Fruit fly (Drosophila melanogaster) whole organism, embryonic: Measurements from ENCODE around the gene hng2.

Source experiments
- Antp ChIP-seq: fragments of 200-800 bp; sonication (Bioruptor generic); optimal IDR thresholded peaks from 3 replicates; lab custom pipeline; 2016; ENCODE audit warnings: missing biosample characterization, missing genetic modification characterization
- BtbVII ChIP-seq: fragments of 200-800 bp; sonication (Bioruptor generic); optimal IDR thresholded peaks from 3 replicates; lab custom pipeline; 2017; ENCODE audit warnings: missing biosample characterization, mild to moderate bottlenecking, missing genetic modification characterization
- CG10209 ChIP-seq: fragments of 200-800 bp; sonication (Bioruptor generic); optimal IDR thresholded peaks from 3 replicates; lab custom pipeline; 2017; ENCODE audit warnings: missing biosample characterization, mild to moderate bottlenecking, missing genetic modification characterization, missing genetic modification reagents
- CG10654 ChIP-seq: fragments of 200-800 bp; sonication (Bioruptor generic); optimal IDR thresholded peaks from 2 replicates; lab custom pipeline; 2016; ENCODE audit warnings: missing biosample characterization, missing genetic modification characterization
- CG13424 ChIP-seq: fragments of 200-800 bp; sonication (Bioruptor generic); optimal IDR thresholded peaks from 2 replicates; lab custom pipeline; 2019; ENCODE audit warnings: missing biosample characterization, mild to moderate bottlenecking, missing genetic modification characterization, moderate library complexity
- CG14667 ChIP-seq: fragments of 200-800 bp; sonication (Bioruptor generic); IDR thresholded peaks from 2 replicates; pipeline ENCODE4 v1.3.6; 2022; ENCODE audit warnings: missing biosample characterization, missing genetic modification characterization
- CG1529 ChIP-seq: fragments of 200-800 bp; sonication (Bioruptor generic); optimal IDR thresholded peaks from 3 replicates; lab custom pipeline; 2018; ENCODE audit warnings: missing biosample characterization, missing genetic modification characterization
- CG17328 ChIP-seq: fragments of 200-800 bp; sonication (Bioruptor generic); IDR thresholded peaks from 2 replicates; pipeline ENCODE4 v1.3.6; 2022; ENCODE audit warnings: missing biosample characterization, missing genetic modification characterization
- CG17829 ChIP-seq: fragments of 200-800 bp; optimal IDR thresholded peaks from 2 replicates; lab custom pipeline; 2019; ENCODE audit warnings: missing biosample characterization, mild to moderate bottlenecking, missing genetic modification characterization, moderate library complexity
- CG34422 ChIP-seq: fragments of 200-800 bp; sonication (Bioruptor generic); IDR thresholded peaks from 3 replicates; pipeline ENCODE4 v1.3.6; 2022; ENCODE audit warnings: missing biosample characterization, missing genetic modification characterization
- CG3847 ChIP-seq: fragments of 200-800 bp; sonication (Bioruptor generic); IDR thresholded peaks from 2 replicates; pipeline ENCODE4 v1.3.6; 2022; ENCODE audit warnings: missing biosample characterization, missing genetic modification characterization
- CG6654 ChIP-seq: fragments of 200-800 bp; sonication (Bioruptor generic); optimal IDR thresholded peaks from 2 replicates; lab custom pipeline; 2017; ENCODE audit warnings: missing biosample characterization, mild to moderate bottlenecking, missing genetic modification characterization
- CG6689 ChIP-seq: fragments of 200-800 bp; sonication (Bioruptor generic); IDR thresholded peaks from 2 replicates; pipeline ENCODE4 v1.3.6; 2022; ENCODE audit warnings: missing biosample characterization, missing genetic modification characterization
- CG8765 ChIP-seq: fragments of 200-800 bp; sonication (Bioruptor generic); IDR thresholded peaks from 2 replicates; pipeline ENCODE4 v1.3.6; 2022; ENCODE audit warnings: missing biosample characterization, missing genetic modification characterization
- CG9437 ChIP-seq: fragments of 200-800 bp; sonication (Bioruptor generic); optimal IDR thresholded peaks from 2 replicates; lab custom pipeline; 2018; ENCODE audit warnings: missing biosample characterization, mild to moderate bottlenecking, missing genetic modification characterization
- CoRest ChIP-seq: fragments of 200-800 bp; sonication (Bioruptor generic); optimal IDR thresholded peaks from 3 replicates; lab custom pipeline; 2018; ENCODE audit warnings: missing biosample characterization, mild to moderate bottlenecking, missing genetic modification characterization, moderate library complexity
- Doc2 ChIP-seq: fragments of 200-800 bp; sonication (Bioruptor generic); IDR thresholded peaks from 2 replicates; pipeline ENCODE4 v1.3.6; 2022; ENCODE audit warnings: missing biosample characterization, missing genetic modification characterization
- Dp ChIP-seq: fragments of 200-800 bp; sonication (Bioruptor generic); optimal IDR thresholded peaks from 2 replicates; lab custom pipeline; 2018; ENCODE audit warnings: missing biosample characterization, mild to moderate bottlenecking, missing genetic modification characterization, moderate library complexity
- Drgx ChIP-seq: fragments of 200-800 bp; sonication (Bioruptor generic); IDR thresholded peaks from 2 replicates; pipeline ENCODE4 v1.3.6; 2022; ENCODE audit warnings: missing biosample characterization, missing genetic modification characterization
- H2.0 ChIP-seq: fragments of 200-800 bp; sonication (Bioruptor generic); IDR thresholded peaks from 2 replicates; pipeline ENCODE4 v1.3.6; 2022; ENCODE audit warnings: missing biosample characterization, missing genetic modification characterization
- Hmr ChIP-seq: fragments of 200-800 bp; sonication (Bioruptor generic); optimal IDR thresholded peaks from 3 replicates; lab custom pipeline; 2017; ENCODE audit warnings: mild to moderate bottlenecking, missing biosample characterization, missing genetic modification reagents, missing genetic modification characterization
- Hr3 ChIP-seq: fragments of 200-800 bp; sonication (Bioruptor generic); optimal IDR thresholded peaks from 3 replicates; lab custom pipeline; 2016; ENCODE audit warnings: missing biosample characterization, missing genetic modification characterization
- Hr39 ChIP-seq: fragments of >200 bp; optimal IDR thresholded peaks from 2 replicates; lab custom pipeline; 2017
- Kr ChIP-seq: fragments of 200-800 bp; sonication (Bioruptor generic); optimal IDR thresholded peaks from 2 replicates; lab custom pipeline; 2017; ENCODE audit warnings: missing biosample characterization, mild to moderate bottlenecking, missing genetic modification characterization
- MESR4 ChIP-seq: fragments of 200-800 bp; sonication (Bioruptor generic); optimal IDR thresholded peaks from 2 replicates; lab custom pipeline; 2018; ENCODE audit warnings: missing biosample characterization, mild to moderate bottlenecking, missing genetic modification characterization, moderate library complexity
- Optix ChIP-seq: fragments of 200-800 bp; sonication (Bioruptor generic); IDR thresholded peaks from 3 replicates; pipeline ENCODE4 v1.3.6; 2022; ENCODE audit warnings: missing biosample characterization, missing genetic modification characterization
- Ptx1 ChIP-seq: fragments of 200-800 bp; sonication (Bioruptor generic); IDR thresholded peaks from 2 replicates; pipeline ENCODE4 v1.3.6; 2022; ENCODE audit warnings: missing biosample characterization, missing genetic modification characterization
- Taf1 ChIP-seq: fragments of 200-800 bp; sonication (Bioruptor generic); IDR thresholded peaks from 2 replicates; pipeline ENCODE4 v1.3.6; 2022; ENCODE audit warnings: missing biosample characterization, missing genetic modification characterization
- ato ChIP-seq: fragments of 200-800 bp; sonication (Bioruptor generic); IDR thresholded peaks from 2 replicates; pipeline ENCODE4 v1.3.6; 2022; ENCODE audit warnings: missing biosample characterization, missing genetic modification characterization; ENCODE audit not compliant: partially characterized antibody
- bowl ChIP-seq: fragments of 200-800 bp; sonication (Bioruptor generic); IDR thresholded peaks from 2 replicates; pipeline ENCODE4 v1.3.6; 2022; ENCODE audit warnings: missing biosample characterization, missing genetic modification characterization
- cg ChIP-seq: fragments of 200-800 bp; sonication (Bioruptor generic); optimal IDR thresholded peaks from 3 replicates; lab custom pipeline; 2019; ENCODE audit warnings: missing biosample characterization, mild to moderate bottlenecking, missing genetic modification characterization, moderate library complexity
- dm ChIP-seq: fragments of 200-800 bp; sonication (Bioruptor generic); optimal IDR thresholded peaks from 3 replicates; lab custom pipeline; 2016; ENCODE audit warnings: missing biosample characterization, missing genetic modification characterization
- dysf ChIP-seq: fragments of 200-800 bp; sonication (Bioruptor generic); IDR thresholded peaks from 3 replicates; pipeline ENCODE4 v1.3.6; 2022; ENCODE audit warnings: missing biosample characterization, missing genetic modification characterization
- hbn ChIP-seq: fragments of 200-800 bp; sonication (Bioruptor generic); IDR thresholded peaks from 2 replicates; pipeline ENCODE4 v1.3.6; 2022; ENCODE audit warnings: missing biosample characterization, missing genetic modification characterization; ENCODE audit not compliant: partially characterized antibody
- hkb ChIP-seq, 2 experiments: fragments of 200-800 bp in 1 of 2; fragments of >200 bp in 1 of 2; sonication (Bioruptor generic) in 1 of 2; IDR thresholded peaks in 1 of 2; optimal IDR thresholded peaks in 1 of 2; 2 replicates each; pipeline versions ENCODE4 v1.3.6 to Lab custom; 2017 to 2022; ENCODE audit warnings: missing biosample characterization in 1 of 2, missing genetic modification characterization in 1 of 2
- kni ChIP-seq: fragments of 200-800 bp; sonication (Bioruptor generic); optimal IDR thresholded peaks from 3 replicates; lab custom pipeline; 2017; ENCODE audit warnings: mild to moderate bottlenecking, missing biosample characterization, missing genetic modification reagents, missing genetic modification characterization
- knrl ChIP-seq: fragments of 200-800 bp; sonication (Bioruptor generic); IDR thresholded peaks from 3 replicates; pipeline ENCODE4 v1.3.6; 2022; ENCODE audit warnings: missing biosample characterization, missing genetic modification characterization; ENCODE audit not compliant: partially characterized antibody
- lbe ChIP-seq: fragments of 200-800 bp; sonication (Bioruptor generic); optimal IDR thresholded peaks from 2 replicates; lab custom pipeline; 2016; ENCODE audit warnings: missing biosample characterization, mild to moderate bottlenecking, missing genetic modification characterization
- maf-S ChIP-seq: fragments of 200-800 bp; sonication (Bioruptor generic); optimal IDR thresholded peaks from 2 replicates; lab custom pipeline; 2016; ENCODE audit warnings: missing biosample characterization, missing genetic modification characterization
- pnt ChIP-seq: fragments of 200-800 bp; sonication (Bioruptor generic); optimal IDR thresholded peaks from 3 replicates; lab custom pipeline; 2016; ENCODE audit warnings: missing biosample characterization, missing genetic modification characterization
- prd ChIP-seq, 3 experiments: fragments of >200 bp in 2 of 3; fragments of 200-800 bp in 1 of 3; sonication (Bioruptor generic) in 1 of 3; optimal IDR thresholded peaks in 2 of 3; IDR thresholded peaks in 1 of 3; 2 replicates in 2 of 3; 3 replicates in 1 of 3; pipeline versions ENCODE4 v1.3.6 to Lab custom; 2017 to 2022; ENCODE audit warnings: missing biosample characterization in 1 of 3, missing genetic modification characterization in 1 of 3
- row ChIP-seq: fragments of 200-800 bp; sonication (Bioruptor generic); IDR thresholded peaks from 3 replicates; pipeline ENCODE4 v1.3.6; 2022; ENCODE audit warnings: missing biosample characterization, missing genetic modification characterization
- scrt ChIP-seq: fragments of 200-800 bp; sonication (Bioruptor generic); optimal IDR thresholded peaks from 2 replicates; lab custom pipeline; 2018; ENCODE audit warnings: missing biosample characterization, mild to moderate bottlenecking, missing genetic modification characterization, moderate library complexity
- shn ChIP-seq: fragments of 200-800 bp; sonication (Bioruptor generic); optimal IDR thresholded peaks from 3 replicates; lab custom pipeline; 2016; ENCODE audit warnings: missing biosample characterization, missing genetic modification characterization
- sr ChIP-seq: fragments of 200-800 bp; sonication (Bioruptor generic); IDR thresholded peaks from 3 replicates; pipeline ENCODE4 v1.3.6; 2022; ENCODE audit warnings: missing biosample characterization, missing genetic modification characterization
- stc ChIP-seq: fragments of 200-800 bp; sonication (Bioruptor generic); IDR thresholded peaks from 2 replicates; pipeline ENCODE4 v1.3.6; 2022; ENCODE audit warnings: missing biosample characterization, missing genetic modification characterization
- toy ChIP-seq: fragments of 200-800 bp; sonication (Bioruptor generic); IDR thresholded peaks from 2 replicates; pipeline ENCODE4 v1.3.6; 2022; ENCODE audit warnings: missing biosample characterization, missing genetic modification characterization
- ttk ChIP-seq: fragments of 200-800 bp; sonication (Bioruptor generic); IDR thresholded peaks from 2 replicates; pipeline ENCODE4 v2.1.2; 2022; ENCODE audit warnings: missing biosample characterization, missing genetic modification characterization
- vfl ChIP-seq: fragments of 200-800 bp; sonication (Bioruptor generic); optimal IDR thresholded peaks from 2 replicates; lab custom pipeline; 2016; ENCODE audit warnings: missing biosample characterization, missing genetic modification characterization
- yki ChIP-seq: fragments of >200 bp; optimal IDR thresholded peaks from 3 replicates; lab custom pipeline; 2018

The hng2 gene

DNA sequence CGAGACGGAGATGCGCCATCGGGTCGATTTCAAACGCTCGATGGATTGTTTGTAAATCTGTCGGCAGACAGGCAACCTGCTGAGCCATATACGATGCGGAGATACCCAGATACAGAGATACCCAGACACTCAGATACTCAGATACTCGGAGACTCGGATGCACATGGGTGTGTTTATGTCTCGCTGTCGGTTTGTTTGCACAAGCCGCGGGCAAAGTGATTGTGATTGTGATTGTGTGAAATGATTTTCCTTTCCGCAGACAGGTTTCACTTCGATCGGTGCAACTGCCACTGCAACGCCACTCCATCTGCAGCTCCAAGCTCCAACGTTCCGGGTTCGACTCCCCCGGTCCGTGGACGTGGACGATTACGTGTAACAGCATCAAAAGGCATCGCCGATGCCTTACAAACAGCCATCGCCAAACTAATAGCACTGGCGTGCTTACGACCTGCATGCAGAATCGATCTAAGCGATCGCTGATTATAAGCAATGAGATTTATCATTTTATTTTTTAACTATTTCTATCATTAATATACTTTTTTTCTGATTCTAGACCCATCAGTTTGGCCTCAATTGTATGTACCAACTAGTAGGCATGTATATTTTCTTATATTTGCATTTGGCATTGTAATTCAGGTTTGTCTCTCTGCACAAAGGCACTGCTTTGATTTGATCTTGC, 17.3 kb upstream of the hng2 start (continued):
- TF ChIP-seq dysf (GFP tag; lab: Robert Waterston, UW) (peak; percentile 75), MESR4 (GFP tag; lab: Kevin White, UChicago) (no peak), sr (GFP tag; lab: Robert Waterston, UW) (peak; percentile 73; the same call in 2 of the 3 replicates), H2.0 (peak; percentile 72), CG13424 (tag; lab: Kevin White, UChicago) (peak; percentile 47), CG8765 (GFP tag; lab: Robert Waterston, UW) (no peak), Dp (GFP tag; lab: Kevin White, UChicago) (no peak), Hmr (GFP tag; lab: Kevin White, UChicago) (no peak), Doc2 (GFP tag; lab: Robert Waterston, UW) (no peak), Kr (GFP tag; lab: Kevin White, UChicago) (no peak), ttk (GFP tag; lab: Robert Waterston, UW) (peak; percentile 36; the same call in 1 of the 2 replicates), stc (peak; percentile 82), pnt (no peak), CG6689 (GFP tag; lab: Robert Waterston, UW) (peak; percentile 75), knrl (GFP tag; lab: Robert Waterston, UW) (no peak), prd (optimal IDR thresholded peaks at IDR 0.05; lab: Kevin White, UChicago) (no peak), prd (GFP tag; IDR thresholded peaks at IDR 0.05; lab: Robert Waterston, UW) (peak; percentile 69; the same call in 2 of the 3 replicates), kni (GFP tag; lab: Kevin White, UChicago) (no peak), Hr39 (lab: Kevin White, UChicago) (no peak), CG14667 (peak; percentile 52; the same call in 1 of the 2 replicates), BtbVII (GFP tag; lab: Kevin White, UChicago) (peak; percentile 11), yki (lab: Kevin White, UChicago) (no peak), CG17328 (GFP tag; lab: Robert Waterston, UW) (peak; percentile 67), hbn (GFP tag; lab: Robert Waterston, UW) (no peak), CG6654 (GFP tag; lab: Kevin White, UChicago) (no peak), cg (GFP tag; lab: Kevin White, UChicago) (no peak), CG10654 (peak; percentile 29), row (peak; percentile 52), CoRest (tag; lab: Kevin White, UChicago) (peak; percentile 21), scrt (GFP tag; lab: Kevin White, UChicago) (no peak), vfl (GFP tag; lab: Kevin White, UChicago) (no peak), ato (GFP tag; lab: Robert Waterston, UW) (no peak), shn (GFP tag; lab: Kevin White, UChicago) (no peak), CG1529 (no peak), Ptx1 (GFP tag; lab: Robert Waterston, UW) (peak; percentile 85), CG9437 (GFP tag; lab: Kevin White, UChicago) (no peak), bowl (no peak), CG17829 (tag; lab: Kevin White, UChicago) (peak; percentile 62), lbe (GFP tag; lab: Kevin White, UChicago) (no peak), Optix (peak; percentile 59; the same call in 1 of the 3 replicates), maf-S (GFP tag; lab: Kevin White, UChicago) (no peak), toy (GFP tag; lab: Robert Waterston, UW) (no peak), Antp (no peak), CG34422 (0 out of 3 replicates have a peak, but pooled peaks have one; percentile 25), CG10209 (GFP tag; lab: Kevin White, UChicago) (peak; percentile 14), Drgx (GFP tag; lab: Robert Waterston, UW) (peak; percentile 91), Hr3 (GFP tag; lab: Kevin White, UChicago) (peak; percentile 34), CG3847 (no peak), Taf1 (GFP tag; lab: Robert Waterston, UW) (no peak), dm (no peak), hkb (optimal IDR thresholded peaks at IDR 0.05; lab: Kevin White, UChicago) (no peak), hkb (GFP tag; IDR thresholded peaks at IDR 0.05; lab: Robert Waterston, UW) (peak; percentile 79)
